Fruit fly (Drosophila melanogaster) whole organism, embryonic: ENCODE results near the gene Nca.

Source experiments
- Abd-B ChIP-seq: fragments of 200-800 bp; sonication (Bioruptor generic); optimal IDR thresholded peaks from 2 replicates; lab custom pipeline; 2018; ENCODE audit warnings: missing biosample characterization, mild to moderate bottlenecking, missing genetic modification characterization, moderate library complexity
- Awh ChIP-seq: fragments of 200-800 bp; sonication (Bioruptor generic); IDR thresholded peaks from 2 replicates; pipeline ENCODE4, ENCODE4 v1.3.6; 2022; ENCODE audit warnings: missing biosample characterization, missing genetic modification characterization
- BtbVII ChIP-seq: fragments of 200-800 bp; sonication (Bioruptor generic); optimal IDR thresholded peaks from 3 replicates; lab custom pipeline; 2017; ENCODE audit warnings: missing biosample characterization, mild to moderate bottlenecking, missing genetic modification characterization
- C15 ChIP-seq: fragments of 200-800 bp; sonication (Bioruptor generic); IDR thresholded peaks from 3 replicates; pipeline ENCODE4 v1.3.6; 2022; ENCODE audit warnings: missing biosample characterization, missing genetic modification characterization
- CG10267 ChIP-seq: fragments of 200-800 bp; sonication (Bioruptor generic); optimal IDR thresholded peaks from 2 replicates; lab custom pipeline; 2018; ENCODE audit warnings: missing biosample characterization, mild to moderate bottlenecking, missing genetic modification characterization, moderate library complexity
- CG10959 ChIP-seq: fragments of 200-800 bp; sonication (Bioruptor generic); IDR thresholded peaks from 2 replicates; pipeline ENCODE4 v1.3.6; 2022; ENCODE audit warnings: missing biosample characterization, missing genetic modification characterization
- CG10979 ChIP-seq: fragments of 200-800 bp; sonication (Bioruptor generic); optimal IDR thresholded peaks from 2 replicates; lab custom pipeline; 2018; ENCODE audit warnings: missing biosample characterization, mild to moderate bottlenecking, missing genetic modification characterization, moderate library complexity
- CG11398 ChIP-seq: fragments of 200-800 bp; sonication (Bioruptor generic); optimal IDR thresholded peaks from 2 replicates; lab custom pipeline; 2016; ENCODE audit warnings: missing biosample characterization, missing genetic modification characterization
- CG13424 ChIP-seq: fragments of 200-800 bp; sonication (Bioruptor generic); optimal IDR thresholded peaks from 2 replicates; lab custom pipeline; 2019; ENCODE audit warnings: missing biosample characterization, mild to moderate bottlenecking, missing genetic modification characterization, moderate library complexity
- CG14014 ChIP-seq: fragments of 200-800 bp; sonication (Bioruptor generic); IDR thresholded peaks from 2 replicates; pipeline ENCODE4 v1.3.6; 2022; ENCODE audit warnings: missing biosample characterization, missing genetic modification characterization
- CG15269 ChIP-seq: fragments of 200-800 bp; sonication (Bioruptor generic); optimal IDR thresholded peaks from 2 replicates; lab custom pipeline; 2018; ENCODE audit warnings: missing biosample characterization, mild to moderate bottlenecking, missing genetic modification characterization, moderate library complexity
- CG17328 ChIP-seq: fragments of 200-800 bp; sonication (Bioruptor generic); IDR thresholded peaks from 2 replicates; pipeline ENCODE4 v1.3.6; 2022; ENCODE audit warnings: missing biosample characterization, missing genetic modification characterization
- CG17829 ChIP-seq: fragments of 200-800 bp; optimal IDR thresholded peaks from 2 replicates; lab custom pipeline; 2019; ENCODE audit warnings: missing biosample characterization, mild to moderate bottlenecking, missing genetic modification characterization, moderate library complexity
- CG2120 ChIP-seq: fragments of 200-800 bp; sonication (Bioruptor generic); optimal IDR thresholded peaks from 3 replicates; lab custom pipeline; 2016; ENCODE audit warnings: missing biosample characterization, missing genetic modification characterization
- CG2199 ChIP-seq: fragments of 200-800 bp; sonication (Bioruptor generic); IDR thresholded peaks from 3 replicates; pipeline ENCODE4 v1.3.6; 2022; ENCODE audit warnings: missing biosample characterization, missing genetic modification characterization
- CG2875 ChIP-seq: fragments of 200-800 bp; sonication (Bioruptor generic); optimal IDR thresholded peaks from 2 replicates; lab custom pipeline; 2017; ENCODE audit warnings: missing biosample characterization, mild to moderate bottlenecking, missing genetic modification characterization, missing genetic modification reagents
- CG2889 ChIP-seq: fragments of 200-800 bp; sonication (Bioruptor generic); IDR thresholded peaks from 3 replicates; pipeline ENCODE4 v1.3.6; 2022; ENCODE audit warnings: missing biosample characterization, missing genetic modification characterization
- CG3065 ChIP-seq: fragments of 200-800 bp; sonication (Bioruptor generic); optimal IDR thresholded peaks from 2 replicates; lab custom pipeline; 2016; ENCODE audit warnings: missing biosample characterization, missing genetic modification characterization
- CG32767 ChIP-seq: fragments of 200-800 bp; sonication (Bioruptor generic); IDR thresholded peaks from 2 replicates; pipeline ENCODE4 v1.3.6; 2022; ENCODE audit warnings: missing biosample characterization, missing genetic modification characterization
- CG42726 ChIP-seq: fragments of 200-800 bp; sonication (Bioruptor generic); IDR thresholded peaks from 2 replicates; pipeline ENCODE4 v1.3.6; 2022; ENCODE audit warnings: missing biosample characterization, missing genetic modification characterization; ENCODE audit not compliant: partially characterized antibody
- CG6175 ChIP-seq: fragments of 200-800 bp; sonication (Bioruptor generic); IDR thresholded peaks from 3 replicates; pipeline ENCODE4 v1.3.6; 2022; ENCODE audit warnings: missing biosample characterization, missing genetic modification characterization
- CG6654 ChIP-seq: fragments of 200-800 bp; sonication (Bioruptor generic); optimal IDR thresholded peaks from 2 replicates; lab custom pipeline; 2017; ENCODE audit warnings: missing biosample characterization, mild to moderate bottlenecking, missing genetic modification characterization
- CG6813 ChIP-seq: fragments of 200-800 bp; sonication (Bioruptor generic); optimal IDR thresholded peaks from 2 replicates; lab custom pipeline; 2017; ENCODE audit warnings: missing biosample characterization, missing genetic modification characterization, mild to moderate bottlenecking, moderate library complexity, missing genetic modification reagents
- CrebB ChIP-seq: fragments of 200-800 bp; sonication (Bioruptor generic); optimal IDR thresholded peaks from 3 replicates; lab custom pipeline; 2018; ENCODE audit warnings: missing biosample characterization, mild to moderate bottlenecking, missing genetic modification characterization
- Dll ChIP-seq: fragments of 200-800 bp; sonication (Bioruptor generic); IDR thresholded peaks from 4 replicates; pipeline ENCODE4 v1.3.6; 2022; ENCODE audit warnings: missing biosample characterization, missing genetic modification characterization; ENCODE audit not compliant: partially characterized antibody
- E2f2 ChIP-seq: fragments of 200-800 bp; sonication (Bioruptor generic); IDR thresholded peaks from 2 replicates; pipeline ENCODE4 v1.3.6; 2022; ENCODE audit warnings: missing biosample characterization, missing genetic modification characterization
- HHEX ChIP-seq: fragments of 200-800 bp; sonication (Bioruptor generic); optimal IDR thresholded peaks from 3 replicates; lab custom pipeline; 2017; ENCODE audit warnings: missing biosample characterization, mild to moderate bottlenecking, missing genetic modification characterization, missing genetic modification reagents
- NC2β ChIP-seq: fragments of 200-800 bp; sonication (Bioruptor generic); optimal IDR thresholded peaks from 2 replicates; lab custom pipeline; 2016; ENCODE audit warnings: missing biosample characterization, missing genetic modification characterization
- Neu2 ChIP-seq: fragments of 200-800 bp; sonication (Bioruptor generic); optimal IDR thresholded peaks from 3 replicates; lab custom pipeline; 2016; ENCODE audit warnings: missing biosample characterization, missing genetic modification characterization, borderline replicate concordance
- NfI ChIP-seq: fragments of 200-800 bp; sonication (Bioruptor generic); optimal IDR thresholded peaks from 3 replicates; lab custom pipeline; 2018; ENCODE audit warnings: missing biosample characterization, mild to moderate bottlenecking, missing genetic modification characterization, moderate library complexity
- Sin3A ChIP-seq: fragments of >200 bp; optimal IDR thresholded peaks from 2 replicates; lab custom pipeline; 2018
- Spps ChIP-seq: fragments of 200-800 bp; sonication (Bioruptor generic); optimal IDR thresholded peaks from 2 replicates; lab custom pipeline; 2018; ENCODE audit warnings: missing biosample characterization, mild to moderate bottlenecking, missing genetic modification characterization
- Stat92E ChIP-seq, 3 experiments: fragments of >200 bp in 2 of 3; fragments of 200-800 bp in 1 of 3; sonication (Bioruptor generic) in 1 of 3; optimal IDR thresholded peaks; 2 replicates each; lab custom pipeline; 2017 to 2019; ENCODE audit warnings: missing biosample characterization in 3 of 3, missing genetic modification characterization in 3 of 3, mild to moderate bottlenecking in 1 of 3, moderate library complexity in 1 of 3
- Vsx1 ChIP-seq: fragments of 200-800 bp; sonication (Bioruptor generic); optimal IDR thresholded peaks from 2 replicates; lab custom pipeline; 2017; ENCODE audit warnings: missing biosample characterization, mild to moderate bottlenecking, missing genetic modification characterization, missing genetic modification reagents
- abd-A ChIP-seq: fragments of 200-800 bp; sonication (Bioruptor generic); optimal IDR thresholded peaks from 3 replicates; lab custom pipeline; 2019; ENCODE audit warnings: missing biosample characterization, mild to moderate bottlenecking, missing genetic modification characterization, moderate library complexity
- ash1 ChIP-seq: fragments of 200-800 bp; sonication (Bioruptor generic); optimal IDR thresholded peaks from 2 replicates; lab custom pipeline; 2018; ENCODE audit warnings: missing biosample characterization, mild to moderate bottlenecking, missing genetic modification characterization
- btn ChIP-seq: fragments of 200-800 bp; sonication (Bioruptor generic); optimal IDR thresholded peaks from 2 replicates; lab custom pipeline; 2016; ENCODE audit warnings: missing biosample characterization, missing genetic modification characterization
- chif ChIP-seq, 2 experiments: fragments of 200-800 bp; sonication (Bioruptor generic); optimal IDR thresholded peaks; 3 replicates each; lab custom pipeline; 2016; ENCODE audit warnings: missing biosample characterization in 2 of 2, missing genetic modification characterization in 2 of 2
- dan ChIP-seq: fragments of 200-800 bp; sonication (Bioruptor generic); IDR thresholded peaks from 2 replicates; pipeline ENCODE4 v1.3.6; 2022; ENCODE audit warnings: missing biosample characterization, missing genetic modification characterization
- gem ChIP-seq: fragments of 200-800 bp; sonication (Bioruptor generic); optimal IDR thresholded peaks from 2 replicates; lab custom pipeline; 2019; ENCODE audit warnings: missing biosample characterization, mild to moderate bottlenecking, missing genetic modification characterization, moderate library complexity
- ham ChIP-seq: fragments of 200-800 bp; sonication (Bioruptor generic); IDR thresholded peaks from 2 replicates; pipeline ENCODE4 v1.3.6; 2022; ENCODE audit warnings: missing biosample characterization, missing genetic modification characterization
- her ChIP-seq: fragments of 200-800 bp; sonication (Bioruptor generic); optimal IDR thresholded peaks from 2 replicates; lab custom pipeline; 2016; ENCODE audit warnings: missing biosample characterization, missing genetic modification characterization
- insv ChIP-seq, 2 experiments: fragments of 200-800 bp; sonication (Bioruptor generic); optimal IDR thresholded peaks; 3 replicates each; lab custom pipeline; 2016 to 2018; ENCODE audit warnings: missing biosample characterization in 2 of 2, missing genetic modification characterization in 2 of 2
- jing ChIP-seq: fragments of 200-800 bp; sonication (Bioruptor generic); optimal IDR thresholded peaks from 2 replicates; lab custom pipeline; 2018; ENCODE audit warnings: missing biosample characterization, mild to moderate bottlenecking, missing genetic modification characterization
- lola ChIP-seq, 3 experiments: fragments of >200 bp in 2 of 3; fragments of 200-800 bp in 1 of 3; sonication (Bioruptor generic) in 1 of 3; optimal IDR thresholded peaks; 2 replicates each; lab custom pipeline; 2017 to 2019; ENCODE audit warnings: missing biosample characterization in 3 of 3, missing genetic modification characterization in 3 of 3, mild to moderate bottlenecking in 1 of 3, moderate library complexity in 1 of 3
- nom ChIP-seq: fragments of 200-800 bp; sonication (Bioruptor generic); optimal IDR thresholded peaks from 2 replicates; lab custom pipeline; 2017; ENCODE audit warnings: missing biosample characterization, missing genetic modification characterization, mild to moderate bottlenecking, moderate library complexity, missing genetic modification reagents
- scrt ChIP-seq: fragments of 200-800 bp; sonication (Bioruptor generic); optimal IDR thresholded peaks from 2 replicates; lab custom pipeline; 2018; ENCODE audit warnings: missing biosample characterization, mild to moderate bottlenecking, missing genetic modification characterization, moderate library complexity
- sug ChIP-seq: fragments of 200-800 bp; optimal IDR thresholded peaks from 2 replicates; lab custom pipeline; 2019; ENCODE audit warnings: missing biosample characterization, mild to moderate bottlenecking, missing genetic modification characterization, moderate library complexity
- trem ChIP-seq: fragments of 200-800 bp; optimal IDR thresholded peaks from 3 replicates; lab custom pipeline; 2019; ENCODE audit warnings: missing biosample characterization, mild to moderate bottlenecking, missing genetic modification characterization, moderate library complexity
- unpg ChIP-seq: fragments of 200-800 bp; sonication (Bioruptor generic); optimal IDR thresholded peaks from 3 replicates; lab custom pipeline; 2018; ENCODE audit warnings: missing biosample characterization, mild to moderate bottlenecking, missing genetic modification characterization, moderate library complexity

Nca gene

dm6 chr3L:20004442-20004869 is 12.8 kb downstream of the Nca start (continued):
- TF ChIP-seq jing (GFP tag; lab: Kevin White, UChicago) (no peak), Vsx1 (GFP tag; lab: Kevin White, UChicago) (peak; percentile 69), CG32767 (GFP tag; lab: Robert Waterston, UW) (no peak), CG6813 (GFP tag; lab: Kevin White, UChicago) (no peak), CG3065 (GFP tag; lab: Kevin White, UChicago) (no peak), trem (tag; lab: Kevin White, UChicago) (peak; percentile 43), CG15269 (tag; lab: Kevin White, UChicago) (peak; percentile 23), CG13424 (tag; lab: Kevin White, UChicago) (peak; percentile 38), CG11398 (GFP tag; lab: Kevin White, UChicago) (no peak), E2f2 (GFP tag; lab: Robert Waterston, UW) (peak; percentile 24; the same call in 1 of the 2 replicates), CG6175 (GFP tag; lab: Robert Waterston, UW) (no peak), CG10979 (tag; lab: Kevin White, UChicago) (peak; percentile 46), CG2889 (GFP tag; lab: Robert Waterston, UW) (no peak), HHEX (no peak), CG42726 (GFP tag; lab: Robert Waterston, UW) (0 out of 2 replicates have a peak, but pooled peaks have one; percentile 47), BtbVII (GFP tag; lab: Kevin White, UChicago) (peak; percentile 2), Stat92E (GFP tag; optimal IDR thresholded peaks at IDR 0.05; lab: Kevin White, UChicago) (no peak), CrebB (tag; lab: Kevin White, UChicago) (no peak), chif (GFP tag; optimal IDR thresholded peaks at IDR 0.05; lab: Kevin White, UChicago) (no peak), Abd-B (GFP tag; lab: Kevin White, UChicago) (no peak), gem (tag; lab: Kevin White, UChicago) (peak; percentile 7), NfI (GFP tag; lab: Kevin White, UChicago) (peak; percentile 12), NC2β (no peak), Sin3A (lab: Kevin White, UChicago) (no peak), ash1 (GFP tag; lab: Kevin White, UChicago) (no peak), CG2199 (no peak), btn (GFP tag; lab: Kevin White, UChicago) (no peak), abd-A (tag; lab: Kevin White, UChicago) (peak; percentile 96), Spps (tag; lab: Kevin White, UChicago) (peak; percentile 4), Awh (GFP tag; lab: Robert Waterston, UW) (no peak), insv (GFP tag; optimal IDR thresholded peaks at IDR 0.05; lab: Kevin White, UChicago) (peak; percentile 88 to 100), CG2875 (GFP tag; lab: Kevin White, UChicago) (peak; percentile 14), CG2120 (GFP tag; lab: Kevin White, UChicago) (no peak), lola (GFP tag; optimal IDR thresholded peaks at IDR 0.05; lab: Kevin White, UChicago) (no peak), her (no peak), CG14014 (GFP tag; lab: Robert Waterston, UW) (no peak), sug (no peak), CG6654 (GFP tag; lab: Kevin White, UChicago) (no peak), Neu2 (GFP tag; lab: Kevin White, UChicago) (no peak), CG17829 (tag; lab: Kevin White, UChicago) (peak; percentile 61), CG17328 (0 out of 2 replicates have a peak, but pooled peaks have one; percentile 24), C15 (GFP tag; lab: Robert Waterston, UW) (no peak), scrt (no peak), unpg (peak; percentile 20), ham (GFP tag; lab: Robert Waterston, UW) (no peak), CG10959 (GFP tag; lab: Robert Waterston, UW) (no peak), dan (no peak), nom (GFP tag; lab: Kevin White, UChicago) (no peak), Dll (GFP tag; lab: Robert Waterston, UW) (peak; percentile 60; the same call in 3 of the 4 replicates), CG10267 (peak; percentile 58)
